Worm (Caenorhabditis elegans): ENCODE data around the gene nhr-195.

- TF ChIP-seq lin-13 (GFP tag; optimal IDR thresholded peaks at IDR 0.05) = no peak
- no peak for TF ChIP-seq R02D3.7 (tag; optimal IDR thresholded peaks at IDR 0.05)
Measured at ce11 chrV:9016479-9016878, 44.3 kb upstream of the nhr-195 start, which contains the start of gene oac-40.

Measured in whole organism, L2 larva.